ENCODE assay signal across 5 fruit fly cellular contexts in the genomic region with DNA sequence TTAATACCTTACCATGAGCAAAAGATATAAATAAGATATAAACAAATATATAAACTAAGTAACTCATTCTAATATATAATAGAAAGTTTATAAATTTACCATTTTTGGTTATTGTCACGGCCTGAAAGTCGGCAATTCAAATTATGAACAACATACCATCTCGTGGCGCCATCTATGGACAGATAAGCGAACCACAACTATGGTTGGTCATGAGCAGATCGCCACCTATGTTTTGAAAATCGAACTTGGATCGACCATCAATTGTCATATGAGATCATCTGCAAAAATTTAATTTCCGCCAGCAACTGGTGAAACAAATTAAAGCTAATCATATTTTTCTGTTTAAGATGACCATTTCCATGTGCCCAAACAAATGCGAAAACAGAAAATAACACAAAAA.
TF ChIP-seq lines count a peak whose summit lies in the region.

No protein-coding gene starts in this region.

- peak; percentile 93 to 95 for TF ChIP-seq CTCF in S2 (optimal IDR thresholded peaks at IDR 0.05; lab: Kevin White, UChicago)
- TF ChIP-seq CTCF in whole organism, embryonic (GFP tag; optimal IDR thresholded peaks at IDR 0.05; lab: Kevin White, UChicago), result peak; percentile 95

TF ChIP-seq in whole organism, embryonic, 481 proteins besides CTCF, POLR2A, EP300 and RAD21 (continues in another document):
- TF ChIP-seq MESR4 (GFP tag; optimal IDR thresholded peaks at IDR 0.05; lab: Kevin White, UChicago) (no peak), fd64A (GFP tag; optimal IDR thresholded peaks at IDR 0.05; lab: Kevin White, UChicago) (no peak), CG34422 (GFP tag; IDR thresholded peaks at IDR 0.05; lab: Robert Waterston, UW) (no peak), nmo (GFP tag; optimal IDR thresholded peaks at IDR 0.05; lab: Kevin White, UChicago) (peak; percentile 0), CG17361 (GFP tag; IDR thresholded peaks at IDR 0.05; lab: Robert Waterston, UW) (0 out of 3 replicates have a peak, but pooled peaks have one; percentile 25), CG6175 (GFP tag; IDR thresholded peaks at IDR 0.05; lab: Robert Waterston, UW) (no peak), Sry-β (GFP tag; optimal IDR thresholded peaks at IDR 0.05; lab: Kevin White, UChicago) (no peak), vfl (GFP tag; optimal IDR thresholded peaks at IDR 0.05; lab: Kevin White, UChicago) (no peak), NfI (GFP tag; optimal IDR thresholded peaks at IDR 0.05; lab: Kevin White, UChicago) (peak; percentile 3), gem (tag; optimal IDR thresholded peaks at IDR 0.05; lab: Kevin White, UChicago) (peak; percentile 13), pzg (GFP tag; optimal IDR thresholded peaks at IDR 0.05; lab: Kevin White, UChicago) (no peak), croc (GFP tag; conservative IDR thresholded peaks at IDR 0.05; lab: Robert Waterston, UW) (no peak), Dad (GFP tag; optimal IDR thresholded peaks at IDR 0.05; lab: Kevin White, UChicago) (no peak), CG5245 (GFP tag; optimal IDR thresholded peaks at IDR 0.05; lab: Kevin White, UChicago) (peak; percentile 18), Dip2 (GFP tag; IDR thresholded peaks at IDR 0.05; lab: Robert Waterston, UW) (peak; percentile 86), bsh (GFP tag; optimal IDR thresholded peaks at IDR 0.05; lab: Kevin White, UChicago) (peak in 1 of 2 experiments; percentile 21), CG11398 (GFP tag; optimal IDR thresholded peaks at IDR 0.05; lab: Kevin White, UChicago) (no peak), CG4820 (GFP tag; optimal IDR thresholded peaks at IDR 0.05; lab: Kevin White, UChicago) (no peak), CG7372 (GFP tag; IDR thresholded peaks at IDR 0.05; lab: Robert Waterston, UW) (no peak), CG18599 (GFP tag; optimal IDR thresholded peaks at IDR 0.05; lab: Kevin White, UChicago) (no peak), prd (optimal IDR thresholded peaks at IDR 0.05; lab: Kevin White, UChicago) (no peak), prd (GFP tag; IDR thresholded peaks at IDR 0.05; lab: Robert Waterston, UW) (no peak)

TF ChIP-seq in whole organism, prepupa, 60 proteins besides CTCF, POLR2A, EP300 and RAD21:
- peak; percentile 38 for TF ChIP-seq Eip78C (GFP tag; lab: Kevin White, UChicago)
- no peak for TF ChIP-seq CG11294 (GFP tag; IDR thresholded peaks at IDR 0.05; lab: Robert Waterston, UW)

TF ChIP-seq in whole organism, pupa, 21 proteins besides CTCF, POLR2A, EP300 and RAD21:
- TF ChIP-seq fd96Ca (GFP tag; IDR thresholded peaks at IDR 0.05; lab: Robert Waterston, UW) (no peak), CG4496 (GFP tag; IDR thresholded peaks at IDR 0.05; lab: Robert Waterston, UW) (no peak), CG14655 (GFP tag; optimal IDR thresholded peaks at IDR 0.05; lab: Kevin White, UChicago) (no peak), Pif1B (GFP tag; optimal IDR thresholded peaks at IDR 0.05; lab: Kevin White, UChicago) (no peak), D1 (tag; optimal IDR thresholded peaks at IDR 0.05; lab: Kevin White, UChicago) (peak; percentile 34), Pif1A (GFP tag; optimal IDR thresholded peaks at IDR 0.05; lab: Kevin White, UChicago) (no peak), CG10348 (GFP tag; IDR thresholded peaks at IDR 0.05; lab: Robert Waterston, UW) (no peak), CG8159 (tag; optimal IDR thresholded peaks at IDR 0.05; lab: Kevin White, UChicago) (no peak)
TF ChIP-seq in whole organism, pupa: peak in this region for 1.

TF ChIP-seq in whole organism, wandering third instar larva, 38 proteins besides CTCF, POLR2A, EP300 and RAD21:
- no peak for TF ChIP-seq jim (GFP tag; optimal IDR thresholded peaks at IDR 0.05; lab: Kevin White, UChicago)
- no peak for TF ChIP-seq dl (GFP tag; optimal IDR thresholded peaks at IDR 0.05; lab: Kevin White, UChicago; ENCODE audit: insufficient read depth in 1 of 2, partially characterized antibody in 2 of 2)
- TF ChIP-seq Jra (GFP tag; optimal IDR thresholded peaks at IDR 0.05; lab: Kevin White, UChicago), result no peak
- no peak for TF ChIP-seq dsf (GFP tag; optimal IDR thresholded peaks at IDR 0.05; lab: Kevin White, UChicago; ENCODE audit: borderline replicate concordance)
- TF ChIP-seq Myc (optimal IDR thresholded peaks at IDR 0.05; lab: Kevin White, UChicago), result peak; percentile 38
- no peak for TF ChIP-seq foxo (GFP tag; optimal IDR thresholded peaks at IDR 0.05; lab: Kevin White, UChicago)
- no peak for TF ChIP-seq N (GFP tag; optimal IDR thresholded peaks at IDR 0.05; lab: Kevin White, UChicago)
- no peak for TF ChIP-seq pan (optimal IDR thresholded peaks at IDR 0.05; lab: Kevin White, UChicago)
